Fruit fly (Drosophila melanogaster) whole organism, embryonic: ENCODE data around the gene CycB3.

Experiments used
- CG10267 ChIP-seq: fragments of 200-800 bp; sonication (Bioruptor generic); optimal IDR thresholded peaks from 2 replicates; lab custom pipeline; 2018; ENCODE audit warnings: missing biosample characterization, mild to moderate bottlenecking, missing genetic modification characterization, moderate library complexity
- CG11560 ChIP-seq: fragments of 200-800 bp; sonication (Bioruptor generic); IDR thresholded peaks from 3 replicates; pipeline ENCODE4 v1.3.6; 2022; ENCODE audit warnings: missing biosample characterization, missing genetic modification characterization
- CG7357 ChIP-seq: fragments of 200-800 bp; sonication (Bioruptor generic); IDR thresholded peaks from 3 replicates; pipeline ENCODE4 v1.3.6; 2022; ENCODE audit warnings: missing biosample characterization, missing genetic modification characterization
- Dp ChIP-seq: fragments of 200-800 bp; sonication (Bioruptor generic); optimal IDR thresholded peaks from 2 replicates; lab custom pipeline; 2018; ENCODE audit warnings: missing biosample characterization, mild to moderate bottlenecking, missing genetic modification characterization, moderate library complexity
- E2f1 ChIP-seq: fragments of 200-800 bp; sonication (Bioruptor generic); IDR thresholded peaks from 2 replicates; pipeline ENCODE4 v1.3.6; 2022; ENCODE audit warnings: missing biosample characterization, missing genetic modification characterization
- HLH4C ChIP-seq: fragments of 200-800 bp; sonication (Bioruptor generic); IDR thresholded peaks from 3 replicates; pipeline ENCODE4 v1.3.6; 2022; ENCODE audit warnings: missing biosample characterization, missing genetic modification characterization; ENCODE audit not compliant: partially characterized antibody
- Max ChIP-seq: fragments of 200-800 bp; sonication (Bioruptor generic); optimal IDR thresholded peaks from 2 replicates; lab custom pipeline; 2016; ENCODE audit warnings: missing biosample characterization, mild to moderate bottlenecking, missing genetic modification characterization
- Six4 ChIP-seq: fragments of 200-800 bp; sonication (Bioruptor generic); optimal IDR thresholded peaks from 2 replicates; lab custom pipeline; 2016; ENCODE audit warnings: missing biosample characterization, missing genetic modification characterization
- Trl ChIP-seq, 3 experiments: fragments of >200 bp in 2 of 3; fragments of 200-800 bp in 1 of 3; sonication (Bioruptor generic) in 1 of 3; optimal IDR thresholded peaks; 2 replicates in 1 of 3; 3 replicates in 2 of 3; lab custom pipeline; 2016 to 2017; ENCODE audit warnings: missing biosample characterization in 1 of 3, missing genetic modification characterization in 1 of 3
- danr ChIP-seq: fragments of 200-800 bp; sonication (Bioruptor generic); IDR thresholded peaks from 2 replicates; pipeline ENCODE4 v1.3.6; 2022; ENCODE audit warnings: missing biosample characterization, missing genetic modification characterization
- dimm ChIP-seq: fragments of 200-800 bp; sonication (Bioruptor generic); IDR thresholded peaks from 2 replicates; pipeline ENCODE4 v1.3.6; 2022; ENCODE audit warnings: missing biosample characterization, missing genetic modification characterization
- dysf ChIP-seq: fragments of 200-800 bp; sonication (Bioruptor generic); IDR thresholded peaks from 3 replicates; pipeline ENCODE4 v1.3.6; 2022; ENCODE audit warnings: missing biosample characterization, missing genetic modification characterization
- gcm ChIP-seq: fragments of 200-800 bp; sonication (Bioruptor generic); optimal IDR thresholded peaks from 2 replicates; lab custom pipeline; 2019; ENCODE audit warnings: missing biosample characterization, mild to moderate bottlenecking, missing genetic modification characterization, moderate library complexity
- gro ChIP-seq: fragments of 200-800 bp; sonication (Bioruptor generic); optimal IDR thresholded peaks from 2 replicates; lab custom pipeline; 2016; ENCODE audit warnings: missing biosample characterization, missing genetic modification characterization
- otp ChIP-seq: fragments of 200-800 bp; sonication (Bioruptor generic); IDR thresholded peaks from 3 replicates; pipeline ENCODE4, ENCODE4 v1.3.6; 2022; ENCODE audit warnings: missing biosample characterization, missing genetic modification characterization
- ranshi ChIP-seq: fragments of 200-800 bp; sonication (Bioruptor generic); IDR thresholded peaks from 2 replicates; pipeline ENCODE4 v1.3.6; 2022; ENCODE audit warnings: missing biosample characterization, missing genetic modification characterization
- slbo ChIP-seq: fragments of 200-800 bp; sonication (Bioruptor generic); IDR thresholded peaks from 2 replicates; pipeline ENCODE4 v1.3.6; 2022; ENCODE audit warnings: missing biosample characterization, missing genetic modification characterization
- unpg ChIP-seq: fragments of 200-800 bp; sonication (Bioruptor generic); optimal IDR thresholded peaks from 3 replicates; lab custom pipeline; 2018; ENCODE audit warnings: missing biosample characterization, mild to moderate bottlenecking, missing genetic modification characterization, moderate library complexity
- zfh2 ChIP-seq: fragments of 200-800 bp; sonication (Bioruptor generic); optimal IDR thresholded peaks from 2 replicates; lab custom pipeline; 2016; ENCODE audit warnings: missing biosample characterization, missing genetic modification characterization

CycB3 gene

DNA sequence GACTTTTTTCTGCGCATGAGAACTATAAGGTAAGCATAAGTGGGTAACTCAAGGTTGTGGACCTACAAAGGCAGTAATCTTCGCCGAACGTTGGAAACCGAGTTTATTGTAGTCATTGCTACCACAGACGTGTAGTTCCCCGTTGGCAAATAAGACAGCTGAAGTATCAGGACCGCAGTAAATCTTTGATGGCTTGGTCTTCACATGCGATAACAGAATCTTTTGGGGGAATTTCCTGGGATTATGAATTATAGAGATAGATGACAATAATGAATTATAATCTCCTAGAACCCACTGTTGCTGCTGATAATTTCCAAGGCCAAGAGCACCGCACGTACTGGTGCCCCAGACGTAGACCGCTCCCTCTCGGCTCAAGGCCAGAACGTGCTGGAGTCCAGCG lies 47.6 kb downstream of the CycB3 start:
- TF ChIP-seq gro (no peak), CG7357 (GFP tag; lab: Robert Waterston, UW) (no peak), otp (no peak), Dp (no peak), slbo (no peak), CG10267 (tag; lab: Kevin White, UChicago) (no peak), Trl (optimal IDR thresholded peaks at IDR 0.05; lab: Kevin White, UChicago) (no peak), Trl (GFP tag; optimal IDR thresholded peaks at IDR 0.05; lab: Kevin White, UChicago) (no peak), Six4 (GFP tag; lab: Kevin White, UChicago) (no peak), gcm (GFP tag; lab: Kevin White, UChicago) (no peak), dimm (GFP tag; lab: Robert Waterston, UW) (no peak), ranshi (GFP tag; lab: Robert Waterston, UW) (no peak), CG11560 (tag; lab: Robert Waterston, UW) (no peak), E2f1 (GFP tag; lab: Robert Waterston, UW) (no peak), zfh2 (GFP tag; lab: Kevin White, UChicago) (no peak), HLH4C (GFP tag; lab: Robert Waterston, UW) (no peak), unpg (no peak), danr (GFP tag; lab: Robert Waterston, UW) (no peak), Max (GFP tag; lab: Kevin White, UChicago) (no peak), dysf (GFP tag; lab: Robert Waterston, UW) (no peak)
